Fruit fly (Drosophila melanogaster): ENCODE measurements around the gene GMF.

The GMF gene

DNA sequence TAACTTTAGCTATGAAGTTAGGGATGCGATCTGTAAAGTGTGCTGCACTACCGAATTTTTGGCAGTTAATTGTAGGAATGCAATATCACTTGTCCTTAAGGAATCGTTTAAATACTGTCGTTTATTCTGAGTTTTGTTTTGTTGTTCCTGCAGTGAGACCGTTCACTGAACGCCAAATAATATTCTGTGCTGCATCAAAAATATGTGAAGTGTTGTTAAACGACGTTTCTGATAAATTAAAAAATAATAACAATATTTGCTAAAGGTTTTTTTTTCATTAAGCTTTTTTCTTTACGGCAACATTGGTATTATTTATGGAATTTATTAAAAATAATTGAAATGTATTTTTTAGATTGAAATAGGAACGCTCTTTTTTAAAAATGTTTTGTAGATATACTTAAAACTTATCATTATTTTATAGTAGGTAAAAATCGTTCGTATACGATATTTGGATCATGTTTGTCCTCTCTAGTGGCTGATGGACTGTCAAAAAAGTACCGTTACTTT is at the start of gene GMF:
Gene GMF (minus strand): TSS at position 182 of the 507 bp plus-strand sequence.
- TF ChIP-seq CG17801 (GFP tag; optimal IDR thresholded peaks at IDR 0.05; ENCODE audit: partially characterized antibody) = peak; percentile 51

DNA sequence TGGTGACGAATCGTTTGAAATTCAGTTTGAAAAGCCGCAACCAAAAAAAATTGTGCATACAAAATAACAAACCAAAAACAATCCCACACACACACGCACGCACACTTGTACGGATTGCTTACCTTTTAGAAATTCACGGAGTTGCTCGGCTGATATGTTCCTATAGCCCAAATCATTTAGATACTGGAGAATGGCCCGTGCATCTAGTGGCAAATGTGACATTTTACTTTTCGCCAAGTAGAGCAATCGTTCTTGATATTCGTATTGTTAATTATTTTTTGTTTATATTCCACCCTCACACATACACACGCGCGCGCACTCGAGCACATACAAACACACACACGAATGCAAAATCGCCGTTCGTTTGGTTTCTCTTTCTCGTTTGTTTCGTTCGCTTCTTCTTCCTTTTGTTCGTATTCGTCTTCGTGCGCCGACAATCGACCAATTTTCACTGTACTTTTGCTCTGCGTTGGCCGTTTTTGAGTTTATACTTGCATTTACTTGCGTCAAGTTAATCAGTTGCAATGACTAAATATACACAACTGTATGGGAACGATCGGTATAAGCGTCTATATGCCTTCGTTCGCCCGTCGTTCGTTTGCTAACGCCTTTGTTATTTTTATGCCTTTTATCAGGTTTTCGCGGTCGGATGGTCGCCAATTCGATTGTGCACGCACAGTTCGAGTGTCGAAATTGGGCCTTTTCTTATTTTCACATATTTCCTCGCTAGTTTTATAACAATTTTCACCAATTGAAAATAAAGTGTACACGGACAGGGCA is 49.2 kb upstream of the GMF start:
- TF ChIP-seq CG17801 (GFP tag; optimal IDR thresholded peaks at IDR 0.05; ENCODE audit: partially characterized antibody) = peak; percentile 5

DNA sequence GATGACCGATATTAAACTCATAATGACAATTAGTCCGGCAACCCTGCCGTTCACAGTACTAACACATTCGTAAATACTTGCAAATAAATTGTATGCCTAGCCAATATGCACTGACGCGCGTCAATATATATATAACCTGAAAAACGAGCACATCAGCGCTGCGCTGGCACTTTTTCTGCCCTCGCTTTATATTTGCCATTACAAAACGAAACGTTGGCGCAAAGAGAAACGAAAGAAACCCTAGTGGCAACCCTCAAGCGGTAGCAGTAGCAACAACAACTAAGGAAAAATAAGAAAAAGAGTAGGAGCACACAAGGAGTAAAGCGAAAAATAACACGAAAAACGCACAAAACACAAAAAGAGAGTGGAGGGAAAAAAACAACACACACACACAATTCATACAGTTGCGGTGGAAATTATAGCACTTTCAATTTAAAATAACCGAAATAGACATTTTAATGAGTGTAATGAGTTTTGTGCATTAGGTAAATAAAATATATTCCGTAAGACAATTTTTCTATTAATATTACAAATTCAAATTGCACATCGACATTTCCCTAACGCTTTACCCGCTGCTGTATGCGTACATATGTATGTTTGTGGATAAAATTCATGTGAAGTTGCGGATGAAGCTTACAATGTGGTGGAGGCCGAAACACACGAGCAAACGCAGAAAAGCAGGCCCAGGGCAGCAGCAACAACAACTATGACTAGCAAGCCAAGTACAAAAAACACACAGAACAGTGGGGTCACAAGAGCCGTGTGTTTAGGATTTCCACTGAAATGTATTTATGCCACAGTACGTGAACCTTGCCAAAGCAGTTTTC is 48.2 kb upstream of the GMF start:
- TF ChIP-seq CG17801 (GFP tag; optimal IDR thresholded peaks at IDR 0.05; ENCODE audit: partially characterized antibody) = peak; percentile 98

DNA sequence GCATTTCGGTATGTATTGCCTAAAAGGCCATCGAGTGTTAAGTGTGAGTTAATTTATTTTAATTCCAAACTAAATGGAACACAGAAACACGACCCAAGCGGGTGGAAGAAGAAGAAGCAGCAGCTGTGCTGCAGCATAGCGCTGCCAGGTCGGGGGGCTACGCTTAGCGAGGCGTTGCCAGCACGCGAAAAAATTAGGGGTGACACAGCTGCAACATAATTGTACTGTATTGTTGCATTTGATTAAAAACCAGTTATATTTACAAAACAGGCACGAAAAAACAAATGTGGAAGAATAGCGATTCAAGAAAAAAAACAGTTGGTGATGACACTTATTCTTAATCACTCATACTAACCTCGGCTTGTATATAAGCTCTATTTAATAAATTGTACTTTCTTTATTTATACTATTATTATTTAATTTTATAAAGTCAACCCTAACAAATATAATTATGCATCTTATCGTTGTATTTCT is 47.4 kb upstream of the GMF start:
- peak; percentile 79 for TF ChIP-seq CG17801 (GFP tag; optimal IDR thresholded peaks at IDR 0.05; ENCODE audit: partially characterized antibody)

DNA sequence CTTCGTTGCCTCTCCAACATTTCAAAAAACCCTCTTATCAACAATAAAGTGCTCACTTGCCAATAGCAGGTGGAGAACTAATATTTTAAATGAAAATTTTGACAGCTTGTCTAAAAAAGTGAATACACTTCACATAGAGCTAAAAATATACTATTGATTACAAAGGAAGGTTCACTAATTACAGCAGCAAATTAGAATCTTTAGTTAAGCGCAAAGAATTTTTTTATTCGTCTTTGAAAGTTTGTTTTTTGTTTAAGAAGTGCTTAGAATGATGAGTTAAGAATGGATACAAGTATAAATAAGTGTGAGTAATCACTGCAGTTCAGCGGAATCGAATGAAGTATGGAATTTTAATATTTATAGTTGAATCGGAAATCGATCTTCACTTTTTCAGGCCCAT is 39.5 kb upstream of the GMF start, which contains the start of gene CG44405:
Gene CG44405 (minus strand): TSS at position 101 of the 400 bp plus-strand sequence.
- no peak for TF ChIP-seq CG17801 (GFP tag; optimal IDR thresholded peaks at IDR 0.05; ENCODE audit: partially characterized antibody)

DNA sequence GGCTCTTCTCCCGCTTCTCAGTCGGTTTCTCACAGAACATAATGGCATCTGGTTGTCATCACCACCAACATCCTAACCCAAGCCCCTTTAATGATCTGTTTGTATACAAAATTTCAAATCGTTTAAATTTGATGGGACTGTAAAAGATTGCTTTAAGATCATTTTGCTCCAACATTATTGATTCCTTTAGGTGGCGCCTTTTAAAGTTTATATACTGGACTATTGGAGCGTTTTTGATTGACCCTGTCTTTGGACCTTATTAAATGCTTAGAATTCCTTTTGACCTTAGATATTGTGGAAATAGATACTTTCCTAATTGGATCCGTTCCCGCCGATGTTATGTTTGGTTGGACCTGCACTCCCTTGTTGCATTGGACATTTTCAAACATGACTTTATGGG is 37.5 kb upstream of the GMF start, which contains the start of gene CG42266:
Gene CG42266 (minus strand): TSS at position 101 of the 400 bp plus-strand sequence.
- TF ChIP-seq CG17801 (GFP tag; optimal IDR thresholded peaks at IDR 0.05; ENCODE audit: partially characterized antibody) = no peak

DNA sequence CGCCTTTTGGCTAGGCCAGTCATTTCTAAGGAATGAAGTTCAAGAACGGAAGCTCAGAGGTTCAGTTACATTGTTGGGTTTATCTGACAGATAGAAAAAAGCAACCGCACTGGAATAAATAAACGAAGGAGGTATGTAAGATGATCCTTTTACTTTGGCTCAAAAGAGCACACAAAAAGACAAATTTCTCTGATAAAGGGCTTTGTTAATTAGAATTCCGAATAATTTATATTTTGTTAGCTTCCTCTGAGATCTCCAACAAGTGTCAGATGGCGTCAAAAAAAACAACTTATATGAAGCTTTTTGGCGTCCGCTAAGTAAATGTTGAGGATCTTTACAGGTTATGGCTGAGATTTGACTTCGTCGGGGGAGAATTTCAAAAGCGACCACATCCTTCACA is 35.0 kb upstream of the GMF start, which contains the start of gene CG31817:
Gene CG31817 (minus strand): TSS at position 101 of the 400 bp plus-strand sequence.
- no peak for TF ChIP-seq CG17801 (GFP tag; optimal IDR thresholded peaks at IDR 0.05; ENCODE audit: partially characterized antibody)

DNA sequence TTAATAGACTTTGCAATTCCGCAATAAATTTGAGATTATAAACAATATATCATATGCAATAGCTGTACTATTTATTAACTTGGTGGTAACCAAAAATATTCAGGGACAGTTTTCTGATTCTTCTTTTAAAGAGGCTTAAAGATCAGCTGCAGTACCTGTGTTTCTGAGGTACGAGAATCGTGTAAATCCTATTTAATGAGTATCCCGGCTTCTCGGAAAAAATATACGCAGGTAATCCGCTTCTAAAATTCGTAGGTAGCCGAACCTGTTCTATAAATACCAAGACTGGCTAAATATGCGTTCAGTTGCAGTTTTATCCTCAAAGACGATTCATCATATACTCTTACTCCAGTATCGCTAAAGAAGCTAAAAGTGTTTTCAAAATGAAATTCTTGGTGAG is 26.9 kb upstream of the GMF start, which contains the start of gene CG4440:
Gene CG4440 (plus strand): TSS at position 301 of the 400 bp plus-strand sequence.
- no peak for TF ChIP-seq CG17801 (GFP tag; optimal IDR thresholded peaks at IDR 0.05; ENCODE audit: partially characterized antibody)

DNA sequence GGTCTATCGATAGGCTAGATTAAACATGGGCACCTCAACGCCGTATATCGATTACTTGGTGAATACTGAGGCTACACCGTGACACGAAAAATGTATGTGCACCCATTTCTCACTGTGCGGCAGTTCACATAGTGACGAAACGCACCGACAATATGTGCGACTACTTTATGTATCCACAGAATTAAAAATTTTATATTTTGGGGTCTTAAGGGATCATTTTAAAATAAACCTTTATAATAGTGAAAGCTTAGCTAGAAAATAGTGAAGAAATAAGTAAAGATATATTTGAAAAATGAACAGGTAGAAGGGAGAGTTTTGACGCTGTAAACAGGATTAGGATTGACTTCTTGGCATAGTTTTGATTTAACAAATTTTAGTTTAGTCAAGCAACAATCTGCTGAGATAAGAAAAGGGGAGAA is 26.4 kb upstream of the GMF start, which contains the start of gene mRpL4:
Gene mRpL4 (minus strand): TSS at position 31 of the 419 bp plus-strand sequence.
- peak; percentile 23 for TF ChIP-seq CG17801 (GFP tag; optimal IDR thresholded peaks at IDR 0.05; ENCODE audit: partially characterized antibody)

DNA sequence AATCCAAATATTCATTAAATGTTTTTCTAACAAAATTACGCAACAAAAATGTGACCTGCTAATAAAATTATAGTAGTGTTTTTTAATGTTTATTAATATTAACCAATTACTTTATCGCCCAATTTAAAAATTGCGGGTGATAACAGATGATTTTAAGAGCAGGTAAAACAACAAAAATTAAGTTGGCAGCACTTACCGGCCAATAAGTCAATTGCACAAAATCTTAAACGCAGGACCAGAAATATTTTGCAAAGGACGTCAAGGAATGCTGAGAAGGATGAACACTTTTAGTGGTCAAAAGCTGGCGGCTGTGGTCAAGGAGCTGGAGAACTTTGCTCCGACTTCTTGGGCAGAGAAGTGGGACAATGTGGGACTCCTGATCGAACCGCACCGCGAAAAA is 24.1 kb upstream of the GMF start, which contains the start of gene CG4278:
Gene CG4278 (plus strand): TSS at position 178 of the 400 bp plus-strand sequence.
- no peak for TF ChIP-seq CG17801 (GFP tag; optimal IDR thresholded peaks at IDR 0.05; ENCODE audit: partially characterized antibody)

DNA sequence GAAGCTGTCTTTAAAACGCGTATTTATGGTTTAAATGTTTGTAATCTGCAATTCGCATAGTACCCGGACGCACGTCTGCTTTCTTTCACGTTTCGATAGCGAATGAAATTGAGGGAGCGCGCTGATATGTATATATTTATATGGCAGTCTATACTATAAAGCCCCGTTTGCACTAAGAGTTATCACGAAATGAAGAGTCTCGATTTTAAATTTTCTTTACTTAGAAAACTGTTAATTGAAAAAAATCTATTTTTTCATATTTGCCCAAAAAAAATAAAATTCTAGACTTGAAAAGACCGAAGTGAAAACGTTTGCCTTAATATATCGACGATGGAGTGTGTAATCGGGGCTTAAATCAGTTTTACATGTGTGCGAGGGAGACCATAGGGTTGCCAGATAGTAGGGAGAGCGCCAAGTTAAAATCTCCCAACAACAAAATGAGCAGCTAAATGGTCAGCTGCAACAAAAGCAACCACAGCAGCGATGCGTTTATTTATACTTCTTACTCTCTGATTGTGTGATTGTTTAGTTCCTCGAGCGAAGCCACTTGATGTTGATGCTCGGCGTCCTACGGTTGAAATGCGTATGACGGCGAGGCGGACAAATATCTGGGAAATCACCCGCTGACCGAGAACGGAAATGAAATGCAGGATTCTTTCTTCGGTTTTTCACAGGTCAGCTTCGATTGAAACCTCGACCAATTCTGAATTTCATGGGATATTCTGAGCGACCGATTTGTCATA is 22.9 kb upstream of the GMF start, which contains the start of gene cact:
Gene cact (minus strand): TSS at position 693 of the 743 bp plus-strand sequence.
- TF ChIP-seq CG17801 (GFP tag; optimal IDR thresholded peaks at IDR 0.05; ENCODE audit: partially characterized antibody) = peak; percentile 81

DNA sequence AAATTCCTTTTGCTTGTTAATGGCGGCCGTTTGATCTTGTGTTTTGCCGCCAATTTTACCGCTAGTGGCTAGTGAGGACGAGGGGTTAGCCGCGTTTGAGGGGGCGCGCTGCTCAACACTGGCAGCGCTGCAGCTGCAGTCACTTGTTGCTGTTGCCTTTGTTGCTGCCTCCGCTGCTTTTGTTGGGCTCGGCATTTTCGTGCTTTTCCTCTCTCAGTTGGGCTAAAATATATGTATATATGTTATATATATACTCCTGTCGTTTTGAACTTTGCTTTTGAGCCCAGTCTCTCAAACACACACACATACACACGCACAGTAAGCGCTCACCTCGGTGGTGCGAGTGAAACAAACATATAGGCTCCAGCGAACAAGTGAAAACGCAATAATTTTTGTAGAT is 22.1 kb upstream of the GMF start:
- TF ChIP-seq CG17801 (GFP tag; optimal IDR thresholded peaks at IDR 0.05; ENCODE audit: partially characterized antibody) = no peak

DNA sequence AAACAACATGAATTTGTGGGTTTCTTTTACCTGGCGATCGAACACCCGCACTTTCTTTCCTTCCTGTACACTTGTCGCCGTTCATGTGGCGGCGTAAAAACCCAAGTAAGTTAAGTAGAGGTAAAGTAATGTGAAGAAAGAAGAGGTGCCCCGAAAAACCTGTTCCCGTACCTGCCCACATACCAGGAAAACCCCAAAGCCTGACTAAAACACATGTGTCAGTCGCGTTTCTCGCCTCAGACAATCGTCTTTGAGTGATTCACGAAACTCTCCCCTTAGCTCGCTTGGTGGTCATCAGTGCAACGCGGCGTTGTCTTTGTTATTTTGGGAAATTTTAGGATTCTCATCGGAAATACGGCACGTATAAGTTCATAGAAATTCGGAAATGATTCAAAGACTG is 20.8 kb upstream of the GMF start:
- TF ChIP-seq CG17801 (GFP tag; optimal IDR thresholded peaks at IDR 0.05; ENCODE audit: partially characterized antibody) = no peak

All from ovary, adult (tissue).